Worm (Caenorhabditis elegans) whole organism, dauer: ENCODE results near the gene wdr-31.
"Not testable (repeated sequence)": the region's sequence is repeated elsewhere in the genome, so short reads cannot be mapped to it uniquely, and the experiment has no call there.

Experiments used
- unc-62 ChIP-seq: sonication (generic microtip); optimal IDR thresholded peaks from 2 replicates; lab custom pipeline; 2017; ENCODE audit warnings: missing biosample characterization, missing genetic modification reagents, missing genetic modification characterization

The wdr-31 gene

DNA sequence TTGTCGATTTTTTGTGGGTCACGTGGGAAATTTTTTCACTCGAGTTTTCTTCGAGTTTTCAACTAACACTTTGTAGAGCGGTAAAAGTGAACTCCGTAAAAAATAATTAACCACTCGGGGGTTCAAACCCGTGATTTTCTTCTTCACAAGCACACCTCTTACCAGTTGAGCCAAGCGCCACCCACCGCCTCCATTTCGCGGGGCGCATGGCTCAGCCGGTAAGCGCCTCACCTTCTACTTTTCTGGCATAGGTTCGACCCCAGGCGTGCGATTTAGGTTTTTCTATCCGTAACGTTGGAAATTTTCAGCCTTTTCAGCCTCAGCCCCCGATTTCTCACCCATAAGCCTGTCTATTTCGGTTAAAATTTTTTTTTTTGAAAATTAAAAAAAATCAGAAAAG, 13.1 kb downstream of the wdr-31 start:
- TF ChIP-seq unc-62: no peak

DNA sequence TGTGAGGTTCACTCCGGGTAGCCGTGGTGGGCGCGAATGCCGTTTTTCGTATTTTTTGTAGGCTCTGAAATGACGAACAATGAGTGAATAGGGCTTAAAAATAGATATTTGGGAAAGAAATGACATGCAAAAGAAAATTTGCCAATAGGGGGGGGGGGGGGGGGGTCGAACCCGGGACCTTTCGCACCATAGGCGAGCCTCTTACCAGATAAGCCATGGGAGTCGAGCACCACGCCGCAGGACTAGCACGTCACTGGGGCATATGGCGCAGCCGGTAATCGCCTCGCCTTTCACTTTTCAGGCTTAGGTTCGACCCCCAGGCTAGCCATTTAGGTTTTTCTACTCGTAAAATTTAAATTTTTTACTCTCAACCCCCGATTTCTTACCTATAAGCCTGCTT, 15.9 kb downstream of the wdr-31 start:
- no peak for TF ChIP-seq unc-62

DNA sequence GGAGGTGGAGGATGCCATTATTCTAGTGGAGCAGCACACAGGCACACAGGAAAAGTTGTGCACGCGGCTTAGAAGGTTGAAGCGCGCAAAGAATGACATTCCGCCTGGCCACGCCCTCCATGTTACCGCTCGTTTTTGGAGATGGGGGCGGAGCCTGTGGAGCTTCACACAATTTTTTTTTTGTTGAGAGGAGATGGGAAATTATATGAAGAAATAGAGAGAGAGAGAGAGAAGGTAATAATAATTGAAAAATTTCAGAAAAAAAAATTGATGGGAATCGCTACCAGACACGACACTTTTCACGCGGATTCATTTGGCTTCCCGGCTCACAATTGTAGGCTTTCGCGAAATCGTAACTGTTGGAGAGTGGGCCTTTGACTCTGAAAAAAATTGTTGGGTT, 17.8 kb downstream of the wdr-31 start, which contains the start of gene T05A8.3:
T05A8.3 (minus strand) TSS at position 101 of the 400 bp plus-strand sequence.
- TF ChIP-seq unc-62: no peak

DNA sequence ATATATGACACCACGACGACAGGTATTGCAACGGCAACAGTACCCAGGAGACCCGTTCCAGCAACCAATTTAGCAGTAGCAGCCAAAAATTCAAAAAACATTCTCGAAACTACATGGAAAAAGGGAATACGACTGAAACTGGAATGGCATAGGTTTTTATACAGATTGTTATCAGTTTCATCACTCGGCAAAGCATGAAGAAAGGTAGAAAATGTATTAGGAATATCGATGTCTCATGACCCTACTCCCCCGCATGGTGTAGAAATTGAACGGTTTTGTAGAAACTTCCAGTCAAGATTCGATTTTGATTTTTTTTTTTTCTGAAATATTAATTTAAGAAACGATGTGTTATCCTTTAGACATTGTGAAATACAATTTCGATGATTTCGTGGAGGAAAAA, 24.2 kb downstream of the wdr-31 start, which contains the start of gene T05A8.2:
T05A8.2 (minus strand) TSS at position 101 of the 400 bp plus-strand sequence.
- no peak for TF ChIP-seq unc-62

DNA sequence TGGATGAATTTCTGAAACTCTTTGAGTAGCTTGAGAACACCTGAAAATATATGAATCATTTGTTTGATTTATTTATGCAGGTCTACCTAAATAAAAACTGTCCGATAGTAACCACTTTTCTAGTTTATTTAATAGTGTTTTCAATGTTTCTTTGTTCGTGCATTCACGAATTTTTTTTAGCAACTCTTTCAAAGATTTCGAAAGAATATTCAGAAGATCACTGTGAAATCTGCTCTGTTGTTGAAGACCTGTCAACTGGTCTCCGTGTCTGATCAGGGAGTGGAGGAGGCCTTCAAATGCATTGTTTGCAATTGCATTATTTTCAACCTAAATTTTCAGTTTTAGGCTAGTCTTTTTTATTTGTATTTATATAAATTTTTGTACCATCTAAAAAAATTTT, 25.1 kb downstream of the wdr-31 start, which contains the start of gene T05A8.1:
T05A8.1 (minus strand) TSS at position 101 of the 400 bp plus-strand sequence.
- no peak for TF ChIP-seq unc-62

DNA sequence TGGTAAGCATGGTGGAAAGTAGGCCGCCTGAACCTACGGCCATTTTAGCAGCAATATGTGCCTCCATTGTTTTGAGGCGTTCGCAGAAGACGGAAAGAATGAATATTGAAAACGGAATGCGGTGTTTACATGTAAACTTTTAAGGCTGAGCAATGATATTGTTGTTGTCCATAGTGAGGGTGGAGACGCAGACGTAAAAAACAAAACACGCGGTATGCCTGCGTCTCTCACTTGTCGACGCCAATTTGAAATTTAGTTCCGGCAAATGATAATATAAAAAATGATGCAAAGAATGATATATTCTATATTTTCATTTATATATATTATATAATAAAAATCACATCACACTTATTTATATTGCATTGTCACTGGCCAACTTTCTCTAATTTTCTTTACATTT, 27.2 kb downstream of the wdr-31 start, which contains the start of gene Y47G7B.2:
Y47G7B.2 (minus strand) TSS at position 143 of the 400 bp plus-strand sequence.
- no peak for TF ChIP-seq unc-62

DNA sequence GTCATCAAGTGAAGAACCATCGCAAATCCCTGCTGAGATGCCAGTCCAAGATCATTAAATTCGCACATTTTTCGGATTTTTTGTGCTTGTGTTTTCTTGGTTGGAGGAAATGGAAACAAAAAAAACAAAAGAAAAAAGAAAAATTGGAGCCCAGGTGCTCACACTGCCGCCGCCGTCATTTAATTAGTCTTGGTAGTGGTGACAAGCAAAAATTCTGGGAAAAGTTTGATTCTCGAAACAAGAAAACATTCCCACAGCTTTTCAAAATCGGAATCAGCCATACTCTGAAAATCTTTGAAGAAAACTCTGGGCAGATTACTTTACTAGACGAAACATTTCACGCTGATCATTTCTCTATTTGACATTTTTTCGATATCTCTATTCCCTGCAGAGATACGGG, 29.9 kb downstream of the wdr-31 start, which contains the start of gene srh-128:
srh-128 (minus strand) TSS at position 101 of the 400 bp plus-strand sequence.
- no peak for TF ChIP-seq unc-62

DNA sequence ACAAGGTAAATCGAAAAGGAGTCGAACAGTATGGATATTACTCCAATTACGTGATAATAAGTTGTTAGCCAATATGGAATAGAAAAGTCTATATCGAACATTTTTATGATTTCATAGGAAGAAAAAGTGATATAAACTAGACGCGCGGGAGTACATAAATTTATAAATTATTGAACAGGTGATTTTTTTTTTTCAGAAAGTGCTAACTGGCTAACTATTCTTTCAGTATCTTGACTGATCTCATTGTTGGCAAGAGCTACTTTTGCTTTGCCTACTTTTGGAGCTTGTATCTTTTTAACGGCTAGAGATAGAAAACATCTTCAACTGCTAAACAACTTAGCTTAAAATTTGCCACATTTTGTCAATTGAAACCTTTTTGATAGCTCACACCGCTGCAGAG, 32.3 kb downstream of the wdr-31 start, which contains the start of gene sri-60:
sri-60 (minus strand) TSS at position 101 of the 400 bp plus-strand sequence.
- no peak for TF ChIP-seq unc-62

DNA sequence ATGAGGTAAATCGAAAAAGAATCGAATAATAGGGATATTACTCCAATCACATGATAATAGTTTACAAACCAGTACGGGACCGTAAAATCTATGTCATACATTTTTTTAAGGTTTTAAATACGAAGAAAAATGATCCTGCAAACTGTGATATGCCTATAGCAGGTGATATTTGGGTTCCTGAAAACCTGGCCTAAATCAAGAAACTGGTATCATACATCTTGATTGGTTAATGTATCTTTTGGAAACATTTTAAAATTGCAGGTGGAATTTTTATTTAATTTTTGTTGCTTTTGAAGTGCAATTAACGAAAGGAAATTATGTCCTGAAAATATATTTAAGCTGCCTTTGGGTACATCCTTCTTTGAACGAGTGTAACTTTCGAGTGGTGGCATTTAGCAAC, 34.9 kb downstream of the wdr-31 start, which contains the start of gene sri-61:
sri-61 (minus strand) TSS at position 101 of the 400 bp plus-strand sequence.
- no peak for TF ChIP-seq unc-62

DNA sequence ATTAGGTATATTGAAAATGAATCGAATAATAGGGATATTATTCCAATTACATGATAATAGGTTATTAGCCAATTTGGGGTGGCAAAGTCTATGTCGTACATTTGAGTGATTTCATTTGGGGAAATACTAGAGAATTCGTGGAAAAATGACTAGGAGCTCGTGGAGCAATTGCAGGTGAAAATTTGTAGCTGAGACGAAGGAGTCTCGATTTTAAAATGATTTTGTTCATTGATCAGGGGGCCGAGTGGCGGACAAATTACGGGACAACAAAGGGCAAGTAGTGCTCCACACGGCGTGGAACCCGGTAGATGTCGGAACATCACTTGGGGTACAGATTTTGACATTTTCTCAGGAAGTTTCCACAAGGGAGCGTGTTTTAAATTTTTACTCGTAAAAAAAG, 36.7 kb downstream of the wdr-31 start, which contains the start of gene sri-62:
sri-62 (minus strand) TSS at position 101 of the 400 bp plus-strand sequence.
- TF ChIP-seq unc-62: no peak

DNA sequence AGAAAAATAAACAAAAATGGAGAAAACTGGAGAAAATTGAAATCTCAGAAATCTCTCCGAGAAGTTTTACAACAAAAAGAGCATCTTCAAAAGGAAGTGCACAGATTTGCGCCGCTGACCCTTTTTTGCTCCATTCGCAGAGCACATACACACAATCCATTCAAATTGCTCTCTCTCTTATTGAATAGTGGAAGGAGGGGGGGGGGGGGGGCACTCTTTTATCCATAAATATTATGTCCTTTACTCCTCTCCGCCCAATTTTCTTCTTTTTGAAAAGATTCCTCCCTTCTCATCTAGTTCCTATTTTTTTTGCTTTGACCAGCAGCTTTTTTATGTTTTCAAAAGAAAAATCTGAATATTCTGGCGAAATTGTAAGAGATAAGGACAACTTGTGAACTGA, 40.0 kb downstream of the wdr-31 start:
- TF ChIP-seq unc-62: no peak

DNA sequence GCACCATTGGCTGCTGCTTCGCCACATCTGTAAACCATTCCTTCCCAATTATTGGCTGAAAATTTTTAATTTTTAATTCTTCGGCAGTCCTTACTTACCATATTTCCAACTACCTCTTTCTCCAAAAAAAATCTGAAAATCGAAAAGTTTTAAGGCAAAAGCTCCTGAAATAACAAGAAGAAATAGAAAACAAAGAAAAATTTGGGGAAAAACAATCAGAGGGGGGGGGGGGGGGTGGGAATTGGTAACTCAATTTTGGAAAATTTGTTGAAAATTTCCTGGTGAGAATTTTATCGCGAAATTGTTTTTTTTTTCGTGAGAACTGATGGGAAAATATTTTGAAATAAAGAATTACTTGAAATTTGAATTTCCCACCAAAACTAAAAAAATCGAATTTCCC, 42.6 kb downstream of the wdr-31 start, which contains the start of gene set-11:
set-11 (minus strand) TSS at position 101 of the 400 bp plus-strand sequence.
- no peak for TF ChIP-seq unc-62

DNA sequence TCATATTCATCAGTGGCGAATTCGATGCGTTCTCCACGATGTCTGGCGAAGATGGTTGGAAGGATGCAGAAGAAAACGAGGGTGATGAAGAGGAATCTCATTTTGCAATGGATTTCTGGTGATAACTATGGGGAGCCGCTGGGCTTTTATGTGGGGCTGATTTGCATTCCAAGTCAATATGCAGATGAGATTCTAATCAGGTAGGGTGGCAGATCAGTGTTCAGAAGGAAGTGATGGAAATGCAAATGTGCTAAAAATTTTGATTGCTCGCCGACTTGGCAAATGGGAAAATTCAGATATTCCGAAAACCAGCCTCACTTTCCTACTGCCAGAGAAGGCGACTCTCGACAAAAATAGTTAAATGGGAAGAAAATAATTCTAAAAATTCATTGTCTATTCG, 45.0 kb downstream of the wdr-31 start, which contains the start of gene nspf-3:
nspf-3 (minus strand) TSS at position 101 of the 400 bp plus-strand sequence.
- no peak for TF ChIP-seq unc-62

DNA sequence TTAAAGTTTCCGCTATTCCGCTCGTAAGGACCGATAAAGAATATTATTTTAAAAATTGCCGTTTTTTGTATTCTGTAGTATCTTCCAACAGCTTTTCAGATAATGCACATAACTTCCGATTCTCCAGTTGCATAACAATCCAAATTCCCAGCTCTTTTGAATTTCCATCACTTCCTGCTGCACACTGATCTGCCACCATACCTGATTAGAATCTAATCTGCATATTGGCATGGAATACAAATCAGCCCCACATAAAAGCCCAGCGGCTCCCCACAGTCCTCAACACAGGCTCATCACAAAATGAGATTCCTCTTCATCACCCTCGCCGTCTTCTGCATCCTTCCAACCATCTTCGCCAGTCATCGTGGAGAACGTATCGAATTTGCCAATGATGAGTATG, 46.5 kb downstream of the wdr-31 start, which contains the start of gene nspf-2:
nspf-2 (plus strand) TSS at position 301 of the 400 bp plus-strand sequence.
- not testable (repeated sequence) for TF ChIP-seq unc-62

DNA sequence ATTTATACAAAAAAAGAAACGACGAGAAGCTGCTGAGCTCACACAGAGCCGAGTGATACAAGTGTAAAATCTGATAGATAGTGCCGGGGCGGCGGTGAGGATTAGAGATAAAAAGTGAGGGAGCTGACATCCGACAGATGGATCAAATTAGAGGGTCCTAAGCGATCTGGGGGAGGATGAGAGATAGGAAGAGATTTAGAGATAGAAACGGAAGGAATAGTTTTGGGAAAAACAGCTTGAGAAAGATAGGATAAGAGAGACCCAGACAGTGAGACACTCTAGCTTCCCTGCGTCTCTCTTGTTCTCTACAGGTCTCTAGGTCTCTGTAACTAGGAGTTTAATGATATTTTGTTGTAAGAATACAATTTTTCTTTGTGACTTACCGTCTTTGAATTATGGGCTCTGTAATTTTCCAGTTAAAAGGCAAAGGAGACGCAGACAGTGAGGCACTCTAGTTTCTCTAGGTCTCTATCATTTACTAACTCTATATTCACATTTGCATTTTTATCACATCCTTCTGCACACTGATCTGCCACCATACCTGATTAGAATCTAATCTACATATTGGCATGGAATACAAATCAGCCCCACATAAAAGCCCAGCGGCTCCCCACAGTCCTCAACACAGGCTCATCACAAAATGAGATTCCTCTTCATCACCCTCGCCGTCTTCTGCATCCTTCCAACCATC, 48.0 kb downstream of the wdr-31 start, which contains the start of the genes sup-9 and nspf-1:
sup-9 (minus strand) TSS at position 43 of the 691 bp plus-strand sequence.
nspf-1 (plus strand) TSS at position 641 of the 691 bp plus-strand sequence.
- no peak for TF ChIP-seq unc-62

DNA sequence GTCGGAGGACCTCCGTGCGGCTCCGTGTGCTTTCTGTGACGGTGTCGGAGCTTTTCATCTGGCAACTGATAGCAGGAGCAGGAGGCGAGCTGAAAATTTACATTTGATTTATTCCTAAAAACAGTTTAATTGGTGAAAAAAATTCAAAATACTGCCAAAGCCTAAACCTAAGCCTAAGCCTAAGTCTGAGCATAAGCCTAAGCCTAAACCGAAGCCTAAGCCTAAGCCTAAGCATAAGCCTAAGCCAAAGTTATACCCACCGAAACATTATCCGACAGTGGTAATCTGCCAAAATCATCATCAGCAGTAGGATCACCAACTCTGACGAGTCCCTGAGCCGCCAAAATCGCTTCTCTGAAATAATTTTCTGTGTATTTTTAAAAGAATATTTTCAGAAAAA, 50.3 kb downstream of the wdr-31 start:
- no peak for TF ChIP-seq unc-62

DNA sequence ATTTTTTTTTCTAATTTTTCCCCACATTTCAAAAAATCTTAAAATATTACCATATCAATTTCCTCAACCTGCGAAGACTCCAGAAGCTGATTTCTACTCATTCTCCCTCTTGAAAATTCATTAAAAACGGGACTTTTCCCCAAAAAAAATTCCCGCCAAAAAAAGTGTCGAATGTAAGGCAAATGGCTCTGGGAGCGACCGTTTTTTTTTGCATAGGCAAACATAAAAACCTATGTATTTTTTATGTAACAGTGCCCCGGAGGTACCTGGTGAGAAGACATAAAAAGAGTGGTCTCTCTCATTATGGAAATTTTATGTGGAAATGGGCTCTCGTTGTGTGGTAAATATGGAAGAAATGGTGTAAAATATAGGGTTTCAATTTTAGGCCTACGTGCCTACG, 50.9 kb downstream of the wdr-31 start, which contains the start of gene ceh-87:
ceh-87 (minus strand) TSS at position 101 of the 400 bp plus-strand sequence.
- TF ChIP-seq unc-62: no peak
